Worm (Caenorhabditis elegans) whole organism, late embryonic: ENCODE measurements around the gene Y17G7B.12.

Source experiments
- C08G9.2 ChIP-seq: sonication (generic microtip); optimal IDR thresholded peaks from 2 replicates; lab custom pipeline; 2016; ENCODE audit warnings: mild to moderate bottlenecking, missing genetic modification characterization, moderate library complexity, missing compliant biosample characterization
- F13H6.1 ChIP-seq: sonication (generic microtip); optimal IDR thresholded peaks from 2 replicates; lab custom pipeline; 2016; ENCODE audit warnings: missing genetic modification characterization, missing compliant biosample characterization
- T23F11.4 ChIP-seq: fragments of 200-800 bp; sonication (Bioruptor generic); optimal IDR thresholded peaks from 2 replicates; lab custom pipeline; 2018; ENCODE audit warnings: mild to moderate bottlenecking, missing genetic modification characterization, missing compliant biosample characterization
- ahr-1 ChIP-seq: sonication (generic microtip); optimal IDR thresholded peaks from 2 replicates; lab custom pipeline; 2016; ENCODE audit warnings: missing genetic modification characterization, missing compliant biosample characterization
- ama-1 ChIP-seq: fragments of 150-350 bp; optimal IDR thresholded peaks from 2 replicates; lab custom pipeline; 2014
- ceh-19 ChIP-seq: fragments of 200-800 bp; sonication (Bioruptor generic); optimal IDR thresholded peaks from 2 replicates; lab custom pipeline; 2018; ENCODE audit warnings: mild to moderate bottlenecking, missing genetic modification characterization, missing compliant biosample characterization
- ceh-2 ChIP-seq: sonication (generic microtip); optimal IDR thresholded peaks from 2 replicates; lab custom pipeline; 2016; ENCODE audit warnings: missing genotype, missing genetic modification characterization, missing compliant biosample characterization
- ceh-24 ChIP-seq: sonication (generic microtip); optimal IDR thresholded peaks from 2 replicates; lab custom pipeline; 2016; ENCODE audit warnings: mild to moderate bottlenecking, missing genetic modification characterization, missing compliant biosample characterization
- ceh-6 ChIP-seq: fragments of 200-800 bp; sonication (Bioruptor generic); optimal IDR thresholded peaks from 2 replicates; lab custom pipeline; 2018; ENCODE audit warnings: mild to moderate bottlenecking, missing genetic modification characterization, missing compliant biosample characterization
- ceh-9 ChIP-seq: sonication (generic microtip); optimal IDR thresholded peaks from 2 replicates; lab custom pipeline; 2016; ENCODE audit warnings: mild to moderate bottlenecking, missing genetic modification characterization, inconsistent platforms, missing compliant biosample characterization
- dve-1 ChIP-seq: sonication (generic microtip); optimal IDR thresholded peaks from 2 replicates; lab custom pipeline; 2017; ENCODE audit warnings: antibody characterized with exemption, mild to moderate bottlenecking, missing genetic modification characterization, missing compliant biosample characterization
- elt-4 ChIP-seq: sonication (generic microtip); optimal IDR thresholded peaks from 2 replicates; lab custom pipeline; 2016; ENCODE audit warnings: missing genetic modification characterization, missing compliant biosample characterization
- ets-4 ChIP-seq: sonication (generic microtip); optimal IDR thresholded peaks from 2 replicates; lab custom pipeline; 2016; ENCODE audit warnings: missing genetic modification characterization, missing compliant biosample characterization
- fax-1 ChIP-seq: sonication (generic microtip); optimal IDR thresholded peaks from 2 replicates; lab custom pipeline; 2016; ENCODE audit warnings: missing genotype, missing genetic modification characterization, missing compliant biosample characterization
- fkh-6 ChIP-seq: sonication (generic microtip); optimal IDR thresholded peaks from 2 replicates; lab custom pipeline; 2016; ENCODE audit warnings: missing genetic modification characterization, missing compliant biosample characterization
- hlh-15 ChIP-seq: sonication (generic microtip); optimal IDR thresholded peaks from 2 replicates; lab custom pipeline; 2016; ENCODE audit warnings: missing genetic modification characterization, missing compliant biosample characterization
- hlh-6 ChIP-seq: sonication (generic microtip); optimal IDR thresholded peaks from 2 replicates; lab custom pipeline; 2016; ENCODE audit warnings: missing genotype, missing genetic modification characterization, missing compliant biosample characterization
- hlh-8 ChIP-seq: sonication (generic microtip); optimal IDR thresholded peaks from 2 replicates; lab custom pipeline; 2016; ENCODE audit warnings: missing genotype, missing genetic modification characterization, missing compliant biosample characterization
- madf-2 ChIP-seq: sonication (generic microtip); optimal IDR thresholded peaks from 2 replicates; lab custom pipeline; 2017; ENCODE audit warnings: missing genetic modification characterization, missing compliant biosample characterization
- mec-3 ChIP-seq: sonication (generic microtip); optimal IDR thresholded peaks from 2 replicates; lab custom pipeline; 2016; ENCODE audit warnings: borderline replicate concordance, missing genetic modification characterization, missing compliant biosample characterization
- nfya-1 ChIP-seq: sonication (generic microtip); optimal IDR thresholded peaks from 2 replicates; lab custom pipeline; 2017; ENCODE audit warnings: missing genetic modification characterization, mild to moderate bottlenecking, missing compliant biosample characterization, antibody characterized with exemption, moderate library complexity
- nhr-11 ChIP-seq: fragments of 150-350 bp; optimal IDR thresholded peaks from 2 replicates; lab custom pipeline; 2014; ENCODE audit warnings: missing biosample characterization, missing genetic modification characterization
- nhr-232 ChIP-seq: sonication (generic microtip); optimal IDR thresholded peaks from 2 replicates; lab custom pipeline; 2016; ENCODE audit warnings: missing genetic modification characterization, missing compliant biosample characterization
- npax-4 ChIP-seq: sonication (generic microtip); optimal IDR thresholded peaks from 2 replicates; lab custom pipeline; 2016; ENCODE audit warnings: missing genetic modification characterization, missing compliant biosample characterization
- odd-2 ChIP-seq: sonication (generic microtip); optimal IDR thresholded peaks from 2 replicates; lab custom pipeline; 2017; ENCODE audit warnings: antibody characterized with exemption, mild to moderate bottlenecking, missing genetic modification characterization, missing compliant biosample characterization
- pag-3 ChIP-seq: sonication (generic microtip); optimal IDR thresholded peaks from 2 replicates; lab custom pipeline; 2016; ENCODE audit warnings: missing compliant biosample characterization, missing genetic modification characterization, borderline replicate concordance
- pax-1 ChIP-seq: fragments of 150-350 bp; optimal IDR thresholded peaks from 2 replicates; lab custom pipeline; 2014; ENCODE audit warnings: missing biosample characterization, missing genetic modification characterization
- pha-4 ChIP-seq: fragments of 150-350 bp; optimal IDR thresholded peaks from 2 replicates; lab custom pipeline; 2018; ENCODE audit warnings: missing biosample characterization, missing genetic modification reagents, missing genetic modification characterization
- pqm-1 ChIP-seq: sonication (generic microtip); optimal IDR thresholded peaks from 2 replicates; lab custom pipeline; 2016; ENCODE audit warnings: missing genetic modification characterization, missing compliant biosample characterization
- pros-1 ChIP-seq: fragments of 150-350 bp; optimal IDR thresholded peaks from 2 replicates; lab custom pipeline; 2014; ENCODE audit warnings: missing biosample characterization, missing genetic modification reagents, missing genetic modification characterization
- sox-2 ChIP-seq: fragments of 200-800 bp; sonication (Bioruptor generic); IDR thresholded peaks from 2 replicates; pipeline ENCODE4 v1.3.6; 2022; ENCODE audit warnings: missing genetic modification reagents, missing genetic modification characterization, missing compliant biosample characterization
- syd-9 ChIP-seq: sonication (generic microtip); optimal IDR thresholded peaks from 2 replicates; lab custom pipeline; 2016; ENCODE audit warnings: mild to moderate bottlenecking, missing genetic modification characterization, moderate library complexity, missing compliant biosample characterization
- tbx-2 ChIP-seq: sonication (generic microtip); optimal IDR thresholded peaks from 2 replicates; lab custom pipeline; 2016; ENCODE audit warnings: missing genetic modification characterization, missing compliant biosample characterization
- unc-3 ChIP-seq, 2 experiments: fragments of 200-800 bp in 1 of 2; sonication (Bioruptor generic) in 1 of 2; sonication (generic microtip) in 1 of 2; conservative IDR thresholded peaks in 1 of 2; optimal IDR thresholded peaks in 1 of 2; 2 replicates each; pipeline versions ENCODE4 v1.3.6 to Lab custom; 2016 to 2022; ENCODE audit warnings: missing compliant biosample characterization in 2 of 2, missing genetic modification characterization in 2 of 2, missing genetic modification reagents in 1 of 2
- unc-55 ChIP-seq: sonication (generic microtip); optimal IDR thresholded peaks from 2 replicates; lab custom pipeline; 2017; ENCODE audit warnings: missing biosample characterization, missing genetic modification reagents, missing genetic modification characterization
- unc-86 ChIP-seq: sonication (generic microtip); optimal IDR thresholded peaks from 2 replicates; lab custom pipeline; 2016; ENCODE audit warnings: missing genetic modification characterization, missing compliant biosample characterization
- zip-5 ChIP-seq: sonication (generic microtip); optimal IDR thresholded peaks from 2 replicates; lab custom pipeline; 2016; ENCODE audit warnings: missing genetic modification characterization, missing compliant biosample characterization

The Y17G7B.12 gene

ce11 chrII:12049281-12049680, 25.6 kb downstream of the Y17G7B.12 start, which contains the start of gene nadk-2:
Gene nadk-2, plus strand, starts transcription at chrII:12049581.
- TF ChIP-seq F13H6.1 (no peak), pqm-1 (tag; lab: Kevin White, UChicago) (no peak), unc-3 (GFP tag; conservative IDR thresholded peaks at IDR 0.05; lab: Robert Waterston, UW) (no peak), unc-3 (tag; optimal IDR thresholded peaks at IDR 0.05; lab: Kevin White, UChicago) (no peak), fax-1 (tag; lab: Kevin White, UChicago) (no peak), hlh-15 (tag; lab: Kevin White, UChicago) (no peak), mec-3 (no peak), ceh-19 (GFP tag; lab: Kevin White, UChicago) (no peak), dve-1 (tag; lab: Kevin White, UChicago) (no peak), elt-4 (tag; lab: Kevin White, UChicago) (no peak), pax-1 (tag; lab: Kevin White, UChicago) (no peak), C08G9.2 (tag; lab: Kevin White, UChicago) (no peak), ets-4 (tag; lab: Kevin White, UChicago) (no peak), nhr-232 (tag; lab: Kevin White, UChicago) (no peak), unc-86 (tag; lab: Kevin White, UChicago) (no peak), hlh-8 (tag; lab: Kevin White, UChicago) (no peak), hlh-6 (no peak)

ce11 chrII:12050607-12051006, 26.9 kb downstream of the Y17G7B.12 start:
- TF ChIP-seq ceh-9 (tag; lab: Kevin White, UChicago) (no peak), madf-2 (tag; lab: Kevin White, UChicago) (no peak), T23F11.4 (no peak), pag-3 (tag; lab: Kevin White, UChicago) (no peak), nfya-1 (no peak), ceh-6 (GFP tag; lab: Kevin White, UChicago) (no peak), pros-1 (tag; lab: Kevin White, UChicago) (no peak), syd-9 (no peak), tbx-2 (no peak), ahr-1 (tag; lab: Kevin White, UChicago) (no peak), ama-1 (lab: Kevin White, UChicago) (no peak), ceh-24 (tag; lab: Kevin White, UChicago) (no peak), unc-55 (GFP tag; lab: Kevin White, UChicago) (no peak), npax-4 (tag; lab: Kevin White, UChicago) (no peak), odd-2 (no peak), zip-5 (tag; lab: Kevin White, UChicago) (no peak)

DNA sequence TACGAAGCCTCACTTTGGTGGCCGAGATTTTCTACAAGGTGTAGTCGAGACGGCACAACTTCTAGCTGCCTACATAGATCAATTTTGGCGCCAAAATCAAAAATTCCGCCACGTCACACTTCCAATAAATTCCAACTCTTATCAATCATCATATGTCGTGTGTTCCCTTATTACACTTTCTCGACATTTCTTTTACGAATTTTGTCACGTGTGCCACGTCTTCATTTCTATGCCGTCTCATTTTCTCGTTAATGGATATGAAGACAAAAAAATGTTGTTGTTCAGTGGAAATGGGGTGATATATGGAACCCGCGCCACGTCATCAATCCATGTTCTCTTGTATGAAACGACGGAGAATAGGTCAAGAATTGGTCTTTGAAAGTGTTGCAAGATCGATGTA, 27.9 kb downstream of the Y17G7B.12 start:
- no peak for TF ChIP-seq elt-4 (tag; lab: Kevin White, UChicago)
- no peak for TF ChIP-seq unc-55 (GFP tag; lab: Kevin White, UChicago)
- no peak for TF ChIP-seq ets-4 (tag; lab: Kevin White, UChicago)
- no peak for TF ChIP-seq nhr-11
- TF ChIP-seq ceh-6 (GFP tag; lab: Kevin White, UChicago) = no peak
- TF ChIP-seq ama-1 (lab: Kevin White, UChicago) = no peak
- TF ChIP-seq sox-2 (GFP tag; lab: Robert Waterston, UW) = no peak
- no peak for TF ChIP-seq F13H6.1
- no peak for TF ChIP-seq fax-1 (tag; lab: Kevin White, UChicago)
- TF ChIP-seq dve-1 (tag; lab: Kevin White, UChicago) = no peak
- no peak for TF ChIP-seq pha-4 (tag; lab: Kevin White, UChicago)
- TF ChIP-seq ceh-2 (tag; lab: Kevin White, UChicago) = no peak
- no peak for TF ChIP-seq unc-3 (GFP tag; conservative IDR thresholded peaks at IDR 0.05; lab: Robert Waterston, UW)
- TF ChIP-seq unc-3 (tag; optimal IDR thresholded peaks at IDR 0.05; lab: Kevin White, UChicago) = no peak
- TF ChIP-seq hlh-6 = no peak
- TF ChIP-seq fkh-6 (tag; lab: Kevin White, UChicago) = no peak
- TF ChIP-seq ceh-24 (tag; lab: Kevin White, UChicago) = no peak
- no peak for TF ChIP-seq pax-1 (tag; lab: Kevin White, UChicago)
- TF ChIP-seq, all 69 proteins: peak for 0
